Fruit fly (Drosophila melanogaster) whole organism, embryonic: ENCODE measurements around the gene mon2.

ENCODE experiments used
- Atf3 ChIP-seq: fragments of 200-800 bp; sonication (Bioruptor generic); optimal IDR thresholded peaks from 3 replicates; lab custom pipeline; 2016; ENCODE audit warnings: missing biosample characterization, missing genetic modification characterization
- CG10267 ChIP-seq: fragments of 200-800 bp; sonication (Bioruptor generic); optimal IDR thresholded peaks from 2 replicates; lab custom pipeline; 2018; ENCODE audit warnings: missing biosample characterization, mild to moderate bottlenecking, missing genetic modification characterization, moderate library complexity
- CG11398 ChIP-seq: fragments of 200-800 bp; sonication (Bioruptor generic); optimal IDR thresholded peaks from 2 replicates; lab custom pipeline; 2016; ENCODE audit warnings: missing biosample characterization, missing genetic modification characterization
- CG11560 ChIP-seq: fragments of 200-800 bp; sonication (Bioruptor generic); IDR thresholded peaks from 3 replicates; pipeline ENCODE4 v1.3.6; 2022; ENCODE audit warnings: missing biosample characterization, missing genetic modification characterization
- CG12071 ChIP-seq: fragments of 200-800 bp; sonication (Bioruptor generic); optimal IDR thresholded peaks from 3 replicates; lab custom pipeline; 2018; ENCODE audit warnings: missing biosample characterization, mild to moderate bottlenecking, missing genetic modification characterization
- CG12744 ChIP-seq: fragments of 200-800 bp; sonication (Bioruptor generic); optimal IDR thresholded peaks from 2 replicates; lab custom pipeline; 2016; ENCODE audit warnings: missing biosample characterization, missing genetic modification characterization
- CG13775 ChIP-seq: fragments of 200-800 bp; sonication (Bioruptor generic); optimal IDR thresholded peaks from 3 replicates; lab custom pipeline; 2017; ENCODE audit warnings: missing biosample characterization, mild to moderate bottlenecking, missing genetic modification characterization
- CG17328 ChIP-seq: fragments of 200-800 bp; sonication (Bioruptor generic); IDR thresholded peaks from 2 replicates; pipeline ENCODE4 v1.3.6; 2022; ENCODE audit warnings: missing biosample characterization, missing genetic modification characterization
- CG17568 ChIP-seq: fragments of 200-800 bp; sonication (Bioruptor generic); optimal IDR thresholded peaks from 2 replicates; lab custom pipeline; 2018; ENCODE audit warnings: missing biosample characterization, mild to moderate bottlenecking, missing genetic modification characterization, moderate library complexity
- CG31365 ChIP-seq: fragments of 200-800 bp; sonication (Bioruptor generic); optimal IDR thresholded peaks from 2 replicates; lab custom pipeline; 2018; ENCODE audit warnings: missing biosample characterization, mild to moderate bottlenecking, missing genetic modification characterization
- CG32767 ChIP-seq: fragments of 200-800 bp; sonication (Bioruptor generic); IDR thresholded peaks from 2 replicates; pipeline ENCODE4 v1.3.6; 2022; ENCODE audit warnings: missing biosample characterization, missing genetic modification characterization
- CG3726 ChIP-seq: fragments of 200-800 bp; sonication (Bioruptor generic); IDR thresholded peaks from 3 replicates; pipeline ENCODE4, ENCODE4 v1.3.6; 2022; ENCODE audit warnings: missing biosample characterization, missing genetic modification characterization
- CG42726 ChIP-seq: fragments of 200-800 bp; sonication (Bioruptor generic); IDR thresholded peaks from 2 replicates; pipeline ENCODE4 v1.3.6; 2022; ENCODE audit warnings: missing biosample characterization, missing genetic modification characterization; ENCODE audit not compliant: partially characterized antibody
- CG4282 ChIP-seq: fragments of 200-800 bp; sonication (Bioruptor generic); optimal IDR thresholded peaks from 2 replicates; lab custom pipeline; 2016; ENCODE audit warnings: missing biosample characterization, missing genetic modification characterization
- CG43689 ChIP-seq: fragments of 200-800 bp; sonication (Bioruptor generic); IDR thresholded peaks from 2 replicates; pipeline ENCODE4 v1.3.6; 2022; ENCODE audit warnings: missing biosample characterization, missing genetic modification characterization
- CG6654 ChIP-seq: fragments of 200-800 bp; sonication (Bioruptor generic); optimal IDR thresholded peaks from 2 replicates; lab custom pipeline; 2017; ENCODE audit warnings: missing biosample characterization, mild to moderate bottlenecking, missing genetic modification characterization
- CG6813 ChIP-seq: fragments of 200-800 bp; sonication (Bioruptor generic); optimal IDR thresholded peaks from 2 replicates; lab custom pipeline; 2017; ENCODE audit warnings: missing biosample characterization, missing genetic modification characterization, mild to moderate bottlenecking, moderate library complexity, missing genetic modification reagents
- CG7271 ChIP-seq: fragments of 200-800 bp; sonication (Bioruptor generic); optimal IDR thresholded peaks from 2 replicates; lab custom pipeline; 2018; ENCODE audit warnings: missing biosample characterization, mild to moderate bottlenecking, missing genetic modification characterization, moderate library complexity
- CG7786 ChIP-seq: fragments of 200-800 bp; sonication (Bioruptor generic); optimal IDR thresholded peaks from 2 replicates; lab custom pipeline; 2016; ENCODE audit warnings: missing biosample characterization, missing genetic modification characterization
- CG8765 ChIP-seq: fragments of 200-800 bp; sonication (Bioruptor generic); IDR thresholded peaks from 2 replicates; pipeline ENCODE4 v1.3.6; 2022; ENCODE audit warnings: missing biosample characterization, missing genetic modification characterization
- CkIIα-i1 ChIP-seq: fragments of 200-800 bp; sonication (Bioruptor generic); IDR thresholded peaks from 2 replicates; pipeline ENCODE4 v1.3.6; 2022; ENCODE audit warnings: missing biosample characterization, missing genetic modification characterization
- Eip74EF ChIP-seq, 2 experiments: fragments of 200-800 bp in 1 of 2; fragments of >200 bp in 1 of 2; sonication (Bioruptor generic) in 1 of 2; optimal IDR thresholded peaks; 2 replicates each; lab custom pipeline; 2017 to 2019; ENCODE audit warnings: missing biosample characterization in 2 of 2, missing genetic modification characterization in 2 of 2, mild to moderate bottlenecking in 1 of 2, moderate library complexity in 1 of 2
- Meics ChIP-seq: fragments of 200-800 bp; sonication (Bioruptor generic); optimal IDR thresholded peaks from 2 replicates; lab custom pipeline; 2017; ENCODE audit warnings: missing biosample characterization, mild to moderate bottlenecking, missing genetic modification characterization
- Neu2 ChIP-seq: fragments of 200-800 bp; sonication (Bioruptor generic); optimal IDR thresholded peaks from 3 replicates; lab custom pipeline; 2016; ENCODE audit warnings: missing biosample characterization, missing genetic modification characterization, borderline replicate concordance
- PHDP ChIP-seq: fragments of 200-800 bp; sonication (Bioruptor generic); optimal IDR thresholded peaks from 3 replicates; lab custom pipeline; 2018; ENCODE audit warnings: missing biosample characterization, mild to moderate bottlenecking, missing genetic modification characterization, moderate library complexity
- Sox102F ChIP-seq: fragments of 200-800 bp; sonication (Bioruptor generic); optimal IDR thresholded peaks from 2 replicates; lab custom pipeline; 2018; ENCODE audit warnings: missing biosample characterization, mild to moderate bottlenecking, missing genetic modification characterization, moderate library complexity
- Trl ChIP-seq, 3 experiments: fragments of >200 bp in 2 of 3; fragments of 200-800 bp in 1 of 3; sonication (Bioruptor generic) in 1 of 3; optimal IDR thresholded peaks; 2 replicates in 1 of 3; 3 replicates in 2 of 3; lab custom pipeline; 2016 to 2017; ENCODE audit warnings: missing biosample characterization in 1 of 3, missing genetic modification characterization in 1 of 3
- Xrp1 ChIP-seq: fragments of 200-800 bp; sonication (Bioruptor generic); IDR thresholded peaks from 2 replicates; pipeline ENCODE4 v1.3.6; 2022; ENCODE audit warnings: missing biosample characterization, missing genetic modification characterization
- ase ChIP-seq: fragments of 200-800 bp; sonication (Bioruptor generic); IDR thresholded peaks from 3 replicates; pipeline ENCODE4 v1.3.6; 2022; ENCODE audit warnings: missing biosample characterization, missing genetic modification characterization
- ash1 ChIP-seq: fragments of 200-800 bp; sonication (Bioruptor generic); optimal IDR thresholded peaks from 2 replicates; lab custom pipeline; 2018; ENCODE audit warnings: missing biosample characterization, mild to moderate bottlenecking, missing genetic modification characterization
- btn ChIP-seq: fragments of 200-800 bp; sonication (Bioruptor generic); optimal IDR thresholded peaks from 2 replicates; lab custom pipeline; 2016; ENCODE audit warnings: missing biosample characterization, missing genetic modification characterization
- cas ChIP-seq: fragments of 200-800 bp; sonication (Bioruptor generic); IDR thresholded peaks from 2 replicates; pipeline ENCODE4 v1.3.6; 2022; ENCODE audit warnings: missing biosample characterization, missing genetic modification characterization
- fru ChIP-seq: fragments of >200 bp; optimal IDR thresholded peaks from 2 replicates; lab custom pipeline; 2017
- gce ChIP-seq: fragments of 200-800 bp; sonication (Bioruptor generic); IDR thresholded peaks from 3 replicates; pipeline ENCODE4 v1.3.6; 2022; ENCODE audit warnings: missing biosample characterization, missing genetic modification characterization
- grau ChIP-seq: fragments of 200-800 bp; optimal IDR thresholded peaks from 3 replicates; lab custom pipeline; 2019; ENCODE audit warnings: missing biosample characterization, mild to moderate bottlenecking, missing genetic modification characterization, moderate library complexity
- grn ChIP-seq: fragments of 200-800 bp; sonication (Bioruptor generic); optimal IDR thresholded peaks from 3 replicates; lab custom pipeline; 2017; ENCODE audit warnings: missing biosample characterization, missing genetic modification characterization
- gsb ChIP-seq: fragments of 200-800 bp; sonication (Bioruptor generic); IDR thresholded peaks from 2 replicates; pipeline ENCODE4 v1.3.6; 2022; ENCODE audit warnings: missing biosample characterization, missing genetic modification characterization
- hbn ChIP-seq: fragments of 200-800 bp; sonication (Bioruptor generic); IDR thresholded peaks from 2 replicates; pipeline ENCODE4 v1.3.6; 2022; ENCODE audit warnings: missing biosample characterization, missing genetic modification characterization; ENCODE audit not compliant: partially characterized antibody
- ind ChIP-seq: fragments of 200-800 bp; sonication (Bioruptor generic); optimal IDR thresholded peaks from 3 replicates; lab custom pipeline; 2016; ENCODE audit warnings: missing biosample characterization, missing genetic modification characterization
- insv ChIP-seq, 2 experiments: fragments of 200-800 bp; sonication (Bioruptor generic); optimal IDR thresholded peaks; 3 replicates each; lab custom pipeline; 2016 to 2018; ENCODE audit warnings: missing biosample characterization in 2 of 2, missing genetic modification characterization in 2 of 2
- kay ChIP-seq: fragments of 200-800 bp; sonication (Bioruptor generic); optimal IDR thresholded peaks from 2 replicates; lab custom pipeline; 2016; ENCODE audit warnings: missing biosample characterization, missing genetic modification characterization
- knrl ChIP-seq: fragments of 200-800 bp; sonication (Bioruptor generic); IDR thresholded peaks from 3 replicates; pipeline ENCODE4 v1.3.6; 2022; ENCODE audit warnings: missing biosample characterization, missing genetic modification characterization; ENCODE audit not compliant: partially characterized antibody
- ranshi ChIP-seq: fragments of 200-800 bp; sonication (Bioruptor generic); IDR thresholded peaks from 2 replicates; pipeline ENCODE4 v1.3.6; 2022; ENCODE audit warnings: missing biosample characterization, missing genetic modification characterization
- run ChIP-seq: fragments of 200-800 bp; sonication (Bioruptor generic); optimal IDR thresholded peaks from 3 replicates; lab custom pipeline; 2018; ENCODE audit warnings: missing biosample characterization, mild to moderate bottlenecking, missing genetic modification characterization
- schlank ChIP-seq: fragments of 200-800 bp; sonication (Bioruptor generic); optimal IDR thresholded peaks from 2 replicates; lab custom pipeline; 2018; ENCODE audit warnings: missing biosample characterization, mild to moderate bottlenecking, missing genetic modification characterization
- seq ChIP-seq: fragments of 200-800 bp; sonication (Bioruptor generic); IDR thresholded peaks from 2 replicates; pipeline ENCODE4 v1.3.6; 2022; ENCODE audit warnings: missing biosample characterization, missing genetic modification characterization
- shn ChIP-seq: fragments of 200-800 bp; sonication (Bioruptor generic); optimal IDR thresholded peaks from 3 replicates; lab custom pipeline; 2016; ENCODE audit warnings: missing biosample characterization, missing genetic modification characterization
- vfl ChIP-seq: fragments of 200-800 bp; sonication (Bioruptor generic); optimal IDR thresholded peaks from 2 replicates; lab custom pipeline; 2016; ENCODE audit warnings: missing biosample characterization, missing genetic modification characterization
- vvl ChIP-seq: fragments of 200-800 bp; sonication (Bioruptor generic); IDR thresholded peaks from 2 replicates; pipeline ENCODE4 v1.3.6; 2022; ENCODE audit warnings: missing biosample characterization, missing genetic modification characterization
- yki ChIP-seq: fragments of >200 bp; optimal IDR thresholded peaks from 3 replicates; lab custom pipeline; 2018
- z ChIP-seq: fragments of 200-800 bp; sonication (Bioruptor generic); IDR thresholded peaks from 3 replicates; pipeline ENCODE4 v1.3.6; 2022; ENCODE audit warnings: missing biosample characterization, missing genetic modification characterization

The mon2 gene

DNA sequence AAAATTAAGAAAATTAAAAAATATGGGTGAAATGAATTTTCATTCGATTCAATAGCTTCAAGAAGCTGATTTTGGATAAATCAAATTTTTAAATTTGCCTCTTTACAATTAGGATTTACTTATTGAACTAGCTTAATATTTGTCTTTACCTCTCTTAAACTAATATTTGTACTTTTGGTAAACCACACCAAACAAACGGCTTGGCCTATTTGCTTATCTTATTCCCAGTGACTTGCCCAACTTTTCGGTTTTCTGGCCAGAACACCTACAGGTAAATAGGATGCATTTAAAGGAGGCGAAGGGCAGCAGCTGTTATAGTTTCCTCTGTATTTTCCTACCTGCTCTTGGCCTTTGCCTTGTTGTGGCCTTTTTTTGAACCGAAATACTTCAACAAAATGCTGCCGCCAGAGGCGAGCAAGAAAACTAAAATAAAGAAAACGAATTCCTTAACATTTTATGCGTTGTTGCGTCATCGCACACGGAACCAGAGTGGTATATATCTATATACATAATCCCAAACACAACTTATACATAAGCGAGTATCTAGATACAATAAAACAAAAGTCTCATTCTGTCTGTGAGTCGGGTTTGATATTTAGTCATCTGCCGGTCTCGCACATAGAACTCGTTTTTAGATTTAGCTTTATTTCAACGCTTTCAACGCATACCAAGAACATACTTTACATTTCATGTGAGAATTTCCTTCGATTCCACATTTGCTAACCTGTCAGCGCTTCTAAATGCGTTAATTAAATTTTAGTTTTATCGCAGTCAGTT is 42.2 kb upstream of the mon2 start (continued):
- no peak for TF ChIP-seq CG6654
- no peak for TF ChIP-seq ase (GFP tag; lab: Robert Waterston, UW)
- no peak for TF ChIP-seq Atf3 (GFP tag; lab: Kevin White, UChicago)
- TF ChIP-seq Sox102F (GFP tag; lab: Kevin White, UChicago), result no peak
- TF ChIP-seq CG10267, result peak; percentile 35
- no peak for TF ChIP-seq schlank
- TF ChIP-seq btn, result no peak
- no peak for TF ChIP-seq CG42726 (GFP tag; lab: Robert Waterston, UW)
- TF ChIP-seq shn (GFP tag; lab: Kevin White, UChicago), result no peak
- TF ChIP-seq hbn (GFP tag; lab: Robert Waterston, UW), result no peak
- TF ChIP-seq seq (GFP tag; lab: Robert Waterston, UW), result no peak
- TF ChIP-seq z, result no peak
- no peak for TF ChIP-seq kay (GFP tag; lab: Kevin White, UChicago)
- no peak for TF ChIP-seq ranshi (GFP tag; lab: Robert Waterston, UW)
- no peak for TF ChIP-seq vvl (GFP tag; lab: Robert Waterston, UW)
- no peak for TF ChIP-seq CG8765 (GFP tag; lab: Robert Waterston, UW)
- no peak for TF ChIP-seq ash1
- no peak for TF ChIP-seq grn (GFP tag; lab: Kevin White, UChicago)
- no peak for TF ChIP-seq CG32767 (GFP tag; lab: Robert Waterston, UW)
- TF ChIP-seq grau (tag; lab: Kevin White, UChicago), result no peak
- no peak for TF ChIP-seq CG31365 (tag; lab: Kevin White, UChicago)
- no peak for TF ChIP-seq run (tag; lab: Kevin White, UChicago)
- no peak for TF ChIP-seq knrl (GFP tag; lab: Robert Waterston, UW)
- no peak for TF ChIP-seq CG17328 (GFP tag; lab: Robert Waterston, UW)
- TF ChIP-seq fru (lab: Kevin White, UChicago), result no peak
- TF ChIP-seq CG11560 (tag; lab: Robert Waterston, UW), result no peak
- TF ChIP-seq PHDP (tag; lab: Kevin White, UChicago), result peak; percentile 16
- TF ChIP-seq CG11398 (GFP tag; lab: Kevin White, UChicago), result no peak
- TF ChIP-seq gce (GFP tag; lab: Robert Waterston, UW), result no peak
- TF ChIP-seq CkIIα-i1 (GFP tag; lab: Robert Waterston, UW), result no peak
- no peak for TF ChIP-seq gsb (GFP tag; lab: Robert Waterston, UW)
- no peak for TF ChIP-seq CG4282
- no peak for TF ChIP-seq Eip74EF (GFP tag; optimal IDR thresholded peaks at IDR 0.05; lab: Kevin White, UChicago)
- TF ChIP-seq Xrp1 (GFP tag; lab: Robert Waterston, UW), result peak; percentile 51; the same call in 1 of the 2 replicates
- TF ChIP-seq CG43689 (GFP tag; lab: Robert Waterston, UW), result no peak
- TF ChIP-seq CG7271 (tag; lab: Kevin White, UChicago), result peak; percentile 80
- no peak for TF ChIP-seq CG13775 (GFP tag; lab: Kevin White, UChicago)
- TF ChIP-seq CG6813 (GFP tag; lab: Kevin White, UChicago), result peak; percentile 57
- TF ChIP-seq ind (GFP tag; lab: Kevin White, UChicago), result no peak
- no peak for TF ChIP-seq Trl (optimal IDR thresholded peaks at IDR 0.05; lab: Kevin White, UChicago)
- no peak for TF ChIP-seq Trl (GFP tag; optimal IDR thresholded peaks at IDR 0.05; lab: Kevin White, UChicago)
- no peak for TF ChIP-seq Neu2 (GFP tag; lab: Kevin White, UChicago)
- no peak for TF ChIP-seq CG3726 (GFP tag; lab: Robert Waterston, UW)
- TF ChIP-seq Meics (GFP tag; lab: Kevin White, UChicago), result no peak
- peak; percentile 10 for TF ChIP-seq CG12744 (GFP tag; lab: Kevin White, UChicago)
- no peak for TF ChIP-seq cas
- TF ChIP-seq CG7786, result no peak
- TF ChIP-seq CG12071 (GFP tag; lab: Kevin White, UChicago), result no peak
- TF ChIP-seq yki (lab: Kevin White, UChicago), result no peak
- TF ChIP-seq insv (GFP tag; optimal IDR thresholded peaks at IDR 0.05; lab: Kevin White, UChicago), result no peak
- TF ChIP-seq vfl (GFP tag; lab: Kevin White, UChicago), result peak; percentile 16
- peak; percentile 14 for TF ChIP-seq CG17568 (GFP tag; lab: Kevin White, UChicago)
